Fruit fly (Drosophila melanogaster) whole organism, embryonic: ENCODE measurements around the gene Pits.

Experiments
- Asciz ChIP-seq: fragments of 200-800 bp; sonication (Bioruptor generic); optimal IDR thresholded peaks from 2 replicates; lab custom pipeline; 2017; ENCODE audit warnings: missing biosample characterization, mild to moderate bottlenecking, missing genetic modification characterization, missing genetic modification reagents
- CG11085 ChIP-seq: fragments of 200-800 bp; sonication (Bioruptor generic); IDR thresholded peaks from 2 replicates; pipeline ENCODE4 v1.3.6; 2022; ENCODE audit warnings: missing biosample characterization, missing genetic modification characterization
- CG11504 ChIP-seq: fragments of 200-800 bp; sonication (Bioruptor generic); optimal IDR thresholded peaks from 3 replicates; lab custom pipeline; 2019; ENCODE audit warnings: missing biosample characterization, mild to moderate bottlenecking, missing genetic modification characterization, moderate library complexity
- CG1529 ChIP-seq: fragments of 200-800 bp; sonication (Bioruptor generic); optimal IDR thresholded peaks from 3 replicates; lab custom pipeline; 2018; ENCODE audit warnings: missing biosample characterization, missing genetic modification characterization
- CG16779 ChIP-seq: fragments of 200-800 bp; sonication (Bioruptor generic); IDR thresholded peaks from 2 replicates; pipeline ENCODE4 v1.3.6; 2022; ENCODE audit warnings: missing biosample characterization, missing genetic modification characterization
- CG17802 ChIP-seq: fragments of 200-800 bp; sonication (Bioruptor generic); optimal IDR thresholded peaks from 2 replicates; lab custom pipeline; 2018; ENCODE audit warnings: missing biosample characterization, mild to moderate bottlenecking, missing genetic modification characterization, moderate library complexity
- CG2889 ChIP-seq: fragments of 200-800 bp; sonication (Bioruptor generic); IDR thresholded peaks from 3 replicates; pipeline ENCODE4 v1.3.6; 2022; ENCODE audit warnings: missing biosample characterization, missing genetic modification characterization
- CG31388 ChIP-seq: fragments of 200-800 bp; sonication (Bioruptor generic); optimal IDR thresholded peaks from 2 replicates; lab custom pipeline; 2016; ENCODE audit warnings: missing biosample characterization, missing genetic modification characterization
- CG32532 ChIP-seq: fragments of 200-800 bp; sonication (Bioruptor generic); IDR thresholded peaks from 2 replicates; pipeline ENCODE4 v1.3.6; 2022; ENCODE audit warnings: missing biosample characterization, missing genetic modification characterization
- CG32767 ChIP-seq: fragments of 200-800 bp; sonication (Bioruptor generic); IDR thresholded peaks from 2 replicates; pipeline ENCODE4 v1.3.6; 2022; ENCODE audit warnings: missing biosample characterization, missing genetic modification characterization
- CG3281 ChIP-seq: fragments of 200-800 bp; sonication (Bioruptor generic); optimal IDR thresholded peaks from 3 replicates; lab custom pipeline; 2017; ENCODE audit warnings: missing biosample characterization, mild to moderate bottlenecking, missing genetic modification characterization
- CG34224 ChIP-seq: fragments of 200-800 bp; sonication (Bioruptor generic); IDR thresholded peaks from 3 replicates; pipeline ENCODE4 v1.3.6; 2022; ENCODE audit warnings: missing biosample characterization, missing genetic modification characterization; ENCODE audit not compliant: partially characterized antibody
- CG6813 ChIP-seq: fragments of 200-800 bp; sonication (Bioruptor generic); optimal IDR thresholded peaks from 2 replicates; lab custom pipeline; 2017; ENCODE audit warnings: missing biosample characterization, missing genetic modification characterization, mild to moderate bottlenecking, moderate library complexity, missing genetic modification reagents
- CG7357 ChIP-seq: fragments of 200-800 bp; sonication (Bioruptor generic); IDR thresholded peaks from 3 replicates; pipeline ENCODE4 v1.3.6; 2022; ENCODE audit warnings: missing biosample characterization, missing genetic modification characterization
- CG9727 ChIP-seq: fragments of 200-800 bp; sonication (Bioruptor generic); optimal IDR thresholded peaks from 3 replicates; lab custom pipeline; 2017; ENCODE audit warnings: missing biosample characterization, mild to moderate bottlenecking, missing genetic modification characterization
- Dip3 ChIP-seq: fragments of 200-800 bp; sonication (Bioruptor generic); optimal IDR thresholded peaks from 3 replicates; lab custom pipeline; 2016; ENCODE audit warnings: missing biosample characterization, missing genetic modification characterization
- E2f1 ChIP-seq: fragments of 200-800 bp; sonication (Bioruptor generic); IDR thresholded peaks from 2 replicates; pipeline ENCODE4 v1.3.6; 2022; ENCODE audit warnings: missing biosample characterization, missing genetic modification characterization
- HHEX ChIP-seq: fragments of 200-800 bp; sonication (Bioruptor generic); optimal IDR thresholded peaks from 3 replicates; lab custom pipeline; 2017; ENCODE audit warnings: missing biosample characterization, mild to moderate bottlenecking, missing genetic modification characterization, missing genetic modification reagents
- HLH3B ChIP-seq: fragments of 200-800 bp; sonication (Bioruptor generic); IDR thresholded peaks from 2 replicates; pipeline ENCODE4 v1.3.6; 2022; ENCODE audit warnings: missing biosample characterization, missing genetic modification characterization
- HLH4C ChIP-seq: fragments of 200-800 bp; sonication (Bioruptor generic); IDR thresholded peaks from 3 replicates; pipeline ENCODE4 v1.3.6; 2022; ENCODE audit warnings: missing biosample characterization, missing genetic modification characterization; ENCODE audit not compliant: partially characterized antibody
- MESR4 ChIP-seq: fragments of 200-800 bp; sonication (Bioruptor generic); optimal IDR thresholded peaks from 2 replicates; lab custom pipeline; 2018; ENCODE audit warnings: missing biosample characterization, mild to moderate bottlenecking, missing genetic modification characterization, moderate library complexity
- Neu2 ChIP-seq: fragments of 200-800 bp; sonication (Bioruptor generic); optimal IDR thresholded peaks from 3 replicates; lab custom pipeline; 2016; ENCODE audit warnings: missing biosample characterization, missing genetic modification characterization, borderline replicate concordance
- Optix ChIP-seq: fragments of 200-800 bp; sonication (Bioruptor generic); IDR thresholded peaks from 3 replicates; pipeline ENCODE4 v1.3.6; 2022; ENCODE audit warnings: missing biosample characterization, missing genetic modification characterization
- Sox102F ChIP-seq: fragments of 200-800 bp; sonication (Bioruptor generic); optimal IDR thresholded peaks from 2 replicates; lab custom pipeline; 2018; ENCODE audit warnings: missing biosample characterization, mild to moderate bottlenecking, missing genetic modification characterization, moderate library complexity
- Usf ChIP-seq: fragments of 200-800 bp; sonication (Bioruptor generic); optimal IDR thresholded peaks from 2 replicates; lab custom pipeline; 2017; ENCODE audit warnings: missing genotype, missing biosample characterization, missing genetic modification characterization
- al ChIP-seq: fragments of 200-800 bp; sonication (Bioruptor generic); IDR thresholded peaks from 2 replicates; pipeline ENCODE4 v1.3.6; 2022; ENCODE audit warnings: missing biosample characterization, missing genetic modification characterization
- az2 ChIP-seq: fragments of 200-800 bp; sonication (Bioruptor generic); optimal IDR thresholded peaks from 3 replicates; lab custom pipeline; 2016; ENCODE audit warnings: missing biosample characterization, missing genetic modification characterization
- bab2 ChIP-seq: fragments of 200-800 bp; sonication (Bioruptor generic); optimal IDR thresholded peaks from 2 replicates; lab custom pipeline; 2016; ENCODE audit warnings: missing biosample characterization, missing genetic modification characterization
- chn ChIP-seq: fragments of 200-800 bp; sonication (Bioruptor generic); optimal IDR thresholded peaks from 2 replicates; lab custom pipeline; 2016; ENCODE audit warnings: missing biosample characterization, missing genetic modification characterization
- croc ChIP-seq: fragments of 200-800 bp; sonication (Bioruptor generic); conservative IDR thresholded peaks from 3 replicates; pipeline ENCODE4 v1.3.6; 2022; ENCODE audit warnings: missing biosample characterization, missing genetic modification characterization
- dimm ChIP-seq: fragments of 200-800 bp; sonication (Bioruptor generic); IDR thresholded peaks from 2 replicates; pipeline ENCODE4 v1.3.6; 2022; ENCODE audit warnings: missing biosample characterization, missing genetic modification characterization
- disco-r ChIP-seq: fragments of 200-800 bp; sonication (Bioruptor generic); optimal IDR thresholded peaks from 2 replicates; lab custom pipeline; 2016; ENCODE audit warnings: missing biosample characterization, missing genetic modification characterization
- dmrt99B ChIP-seq: fragments of 200-800 bp; sonication (Bioruptor generic); optimal IDR thresholded peaks from 2 replicates; lab custom pipeline; 2018; ENCODE audit warnings: missing biosample characterization, mild to moderate bottlenecking, missing genetic modification characterization, moderate library complexity
- ems ChIP-seq: fragments of 200-800 bp; sonication (Bioruptor generic); optimal IDR thresholded peaks from 3 replicates; lab custom pipeline; 2016; ENCODE audit warnings: missing biosample characterization, missing genetic modification characterization
- en ChIP-seq: fragments of 200-800 bp; sonication (Bioruptor generic); optimal IDR thresholded peaks from 2 replicates; lab custom pipeline; 2016; ENCODE audit warnings: missing biosample characterization, missing genetic modification characterization
- fd3F ChIP-seq: fragments of 200-800 bp; sonication (Bioruptor generic); optimal IDR thresholded peaks from 2 replicates; lab custom pipeline; 2018; ENCODE audit warnings: missing biosample characterization, mild to moderate bottlenecking, missing genetic modification characterization, moderate library complexity
- grn ChIP-seq: fragments of 200-800 bp; sonication (Bioruptor generic); optimal IDR thresholded peaks from 3 replicates; lab custom pipeline; 2017; ENCODE audit warnings: missing biosample characterization, missing genetic modification characterization
- gt ChIP-seq: fragments of 200-800 bp; sonication (Bioruptor generic); IDR thresholded peaks from 2 replicates; pipeline ENCODE4 v1.3.6; 2022; ENCODE audit warnings: missing biosample characterization, missing genetic modification characterization
- ham ChIP-seq: fragments of 200-800 bp; sonication (Bioruptor generic); IDR thresholded peaks from 2 replicates; pipeline ENCODE4 v1.3.6; 2022; ENCODE audit warnings: missing biosample characterization, missing genetic modification characterization
- insv ChIP-seq, 2 experiments: fragments of 200-800 bp; sonication (Bioruptor generic); optimal IDR thresholded peaks; 3 replicates each; lab custom pipeline; 2016 to 2018; ENCODE audit warnings: missing biosample characterization in 2 of 2, missing genetic modification characterization in 2 of 2
- inv ChIP-seq: fragments of 200-800 bp; sonication (Bioruptor generic); IDR thresholded peaks from 2 replicates; pipeline ENCODE4 v1.3.6; 2022; ENCODE audit warnings: missing biosample characterization, missing genetic modification characterization; ENCODE audit not compliant: partially characterized antibody
- mld ChIP-seq: fragments of 200-800 bp; sonication (Bioruptor generic); IDR thresholded peaks from 3 replicates; pipeline ENCODE4 v1.3.6; 2022; ENCODE audit warnings: missing biosample characterization, missing genetic modification characterization; ENCODE audit not compliant: partially characterized antibody
- oc ChIP-seq: fragments of 200-800 bp; sonication (Bioruptor generic); optimal IDR thresholded peaks from 2 replicates; lab custom pipeline; 2018; ENCODE audit warnings: missing biosample characterization, mild to moderate bottlenecking, missing genetic modification characterization, moderate library complexity
- sens-2 ChIP-seq: fragments of 200-800 bp; sonication (Bioruptor generic); IDR thresholded peaks from 2 replicates; pipeline ENCODE4 v1.3.6; 2022; ENCODE audit warnings: missing biosample characterization, missing genetic modification characterization
- slou ChIP-seq: fragments of 200-800 bp; sonication (Bioruptor generic); optimal IDR thresholded peaks from 3 replicates; lab custom pipeline; 2016; ENCODE audit warnings: missing biosample characterization, missing genetic modification characterization
- tll ChIP-seq, 2 experiments: fragments of 200-800 bp in 1 of 2; fragments of >200 bp in 1 of 2; sonication (Bioruptor generic) in 1 of 2; optimal IDR thresholded peaks; 2 replicates each; lab custom pipeline; 2017 to 2019; ENCODE audit warnings: missing biosample characterization in 2 of 2, missing genetic modification characterization in 2 of 2, mild to moderate bottlenecking in 1 of 2, moderate library complexity in 1 of 2
- vnd ChIP-seq: fragments of 200-800 bp; sonication (Bioruptor generic); IDR thresholded peaks from 3 replicates; pipeline ENCODE4 v1.3.6; 2022; ENCODE audit warnings: missing biosample characterization, missing genetic modification characterization; ENCODE audit not compliant: partially characterized antibody
- z ChIP-seq: fragments of 200-800 bp; sonication (Bioruptor generic); IDR thresholded peaks from 3 replicates; pipeline ENCODE4 v1.3.6; 2022; ENCODE audit warnings: missing biosample characterization, missing genetic modification characterization
- zen ChIP-seq: fragments of 200-800 bp; sonication (Bioruptor generic); optimal IDR thresholded peaks from 3 replicates; lab custom pipeline; 2018; ENCODE audit warnings: missing biosample characterization, mild to moderate bottlenecking, missing genetic modification characterization, moderate library complexity
- zen2 ChIP-seq: fragments of 200-800 bp; sonication (Bioruptor generic); IDR thresholded peaks from 3 replicates; pipeline ENCODE4 v1.3.6; 2022; ENCODE audit warnings: missing biosample characterization, missing genetic modification characterization; ENCODE audit not compliant: partially characterized antibody

The Pits gene

dm6 chrX:12579506-12579999 lies 3.4 kb downstream of the Pits start (continued):
- TF ChIP-seq zen2 (GFP tag; lab: Robert Waterston, UW), result no peak
- peak; percentile 80 for TF ChIP-seq Neu2 (GFP tag; lab: Kevin White, UChicago)
- peak; percentile 91 for TF ChIP-seq oc (tag; lab: Kevin White, UChicago)
- TF ChIP-seq Sox102F (GFP tag; lab: Kevin White, UChicago), result peak; percentile 98
- TF ChIP-seq vnd, result no peak
- TF ChIP-seq CG11504 (tag; lab: Kevin White, UChicago), result peak; percentile 97
- peak; percentile 39 for TF ChIP-seq grn (GFP tag; lab: Kevin White, UChicago)
- TF ChIP-seq CG1529 (GFP tag; lab: Kevin White, UChicago), result peak; percentile 92
- TF ChIP-seq gt (GFP tag; lab: Robert Waterston, UW), result peak; percentile 61
- peak; percentile 74 for TF ChIP-seq zen (tag; lab: Kevin White, UChicago)
- peak; percentile 98 for TF ChIP-seq dmrt99B (tag; lab: Kevin White, UChicago)
- TF ChIP-seq bab2 (GFP tag; lab: Kevin White, UChicago), result peak; percentile 90
- peak; percentile 84 for TF ChIP-seq CG16779 (GFP tag; lab: Robert Waterston, UW)
- TF ChIP-seq tll (GFP tag; optimal IDR thresholded peaks at IDR 0.05; lab: Kevin White, UChicago), result no peak
- peak; percentile 74 for TF ChIP-seq CG17802 (tag; lab: Kevin White, UChicago)
- TF ChIP-seq az2 (GFP tag; lab: Kevin White, UChicago), result peak; percentile 93
- peak; percentile 84 for TF ChIP-seq Usf (GFP tag; lab: Kevin White, UChicago)
- peak; percentile 96 for TF ChIP-seq Asciz (GFP tag; lab: Kevin White, UChicago)
- peak; percentile 92 for TF ChIP-seq chn (GFP tag; lab: Kevin White, UChicago)
- peak; percentile 10 for TF ChIP-seq MESR4 (GFP tag; lab: Kevin White, UChicago)
- TF ChIP-seq Dip3 (GFP tag; lab: Kevin White, UChicago), result peak; percentile 94
- peak; percentile 73 for TF ChIP-seq ham
- TF ChIP-seq CG32532, result peak; percentile 93
- TF ChIP-seq CG32767 (GFP tag; lab: Robert Waterston, UW), result peak; percentile 81
- no peak for TF ChIP-seq mld
- peak; percentile 42 to 72 for TF ChIP-seq insv (GFP tag; optimal IDR thresholded peaks at IDR 0.05; lab: Kevin White, UChicago)
- peak; percentile 83 for TF ChIP-seq Optix (GFP tag; lab: Robert Waterston, UW)
- peak; percentile 96 for TF ChIP-seq ems (GFP tag; lab: Kevin White, UChicago)
- peak; percentile 96 for TF ChIP-seq CG9727 (GFP tag; lab: Kevin White, UChicago)
- TF ChIP-seq E2f1 (GFP tag; lab: Robert Waterston, UW), result peak; percentile 86
- TF ChIP-seq CG34224 (GFP tag; lab: Robert Waterston, UW), result no peak; the same call in 2 of the 3 replicates
- TF ChIP-seq en, result peak; percentile 94
- TF ChIP-seq CG7357 (GFP tag; lab: Robert Waterston, UW), result peak; percentile 86
- TF ChIP-seq CG31388 (GFP tag; lab: Kevin White, UChicago), result peak; percentile 80
- peak; percentile 78 for TF ChIP-seq croc
- peak; percentile 88 for TF ChIP-seq CG2889 (GFP tag; lab: Robert Waterston, UW)
- TF ChIP-seq slou (GFP tag; lab: Kevin White, UChicago), result peak; percentile 96
- 0 out of 3 replicates have a peak, but pooled peaks have one; percentile 37 for TF ChIP-seq z (GFP tag; lab: Robert Waterston, UW)
- peak; percentile 95 for TF ChIP-seq CG6813
- peak; percentile 72 for TF ChIP-seq dimm (GFP tag; lab: Robert Waterston, UW)
- TF ChIP-seq HLH3B (GFP tag; lab: Robert Waterston, UW), result peak; percentile 92
- TF ChIP-seq sens-2 (GFP tag; lab: Robert Waterston, UW), result peak; percentile 73
- peak; percentile 93 for TF ChIP-seq disco-r (GFP tag; lab: Kevin White, UChicago)
- peak; percentile 83 for TF ChIP-seq CG11085 (GFP tag; lab: Robert Waterston, UW)
- TF ChIP-seq al, result peak; percentile 92
- TF ChIP-seq HLH4C (GFP tag; lab: Robert Waterston, UW), result no peak
- peak; percentile 95 for TF ChIP-seq fd3F (GFP tag; lab: Kevin White, UChicago)
- TF ChIP-seq inv (GFP tag; lab: Robert Waterston, UW), result no peak
- TF ChIP-seq CG3281, result peak; percentile 98
- TF ChIP-seq HHEX, result peak; percentile 96
